Worm (Caenorhabditis elegans): ENCODE measurements around the gene pho-11.

ce11 chrII:9898744-9899143 is 32.9 kb upstream of the pho-11 start:
- TF ChIP-seq him-1 (tag; optimal IDR thresholded peaks at IDR 0.05), result no peak
- no peak for TF ChIP-seq dao-5 (tag; optimal IDR thresholded peaks at IDR 0.05)
- no peak for TF ChIP-seq W03F9.2 (tag; optimal IDR thresholded peaks at IDR 0.05)

All from whole organism, L4/young adult.